Worm (Caenorhabditis elegans): ENCODE data around the gene F10D7.10.

F10D7.10 gene

DNA sequence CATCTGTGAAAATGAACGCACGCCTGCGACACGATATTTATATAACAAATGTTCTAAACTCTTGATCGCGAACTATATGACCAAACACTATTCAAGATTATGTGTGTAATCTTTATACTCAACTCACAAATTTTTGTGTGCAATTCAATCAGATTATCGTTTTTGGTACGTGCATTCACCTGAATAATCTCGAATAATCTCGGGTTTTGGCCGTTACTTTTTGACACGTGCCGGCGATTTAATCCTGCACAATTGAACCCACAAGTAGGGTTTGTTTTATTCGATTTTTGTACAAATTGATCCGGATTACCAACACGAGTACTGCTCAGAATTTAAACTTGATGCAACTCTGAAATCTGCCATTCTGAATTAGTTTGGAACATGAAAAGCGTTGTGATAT, 16.9 kb upstream of the F10D7.10 start, which contains the start of the genes vap-1 and F11C7.2:
TSS of gene vap-1 (minus strand) at position 101 of the 400 bp plus-strand sequence.
TSS of gene F11C7.2 (plus strand) at position 359 of the 400 bp plus-strand sequence.
- peak; percentile 24 for TF ChIP-seq snu-23 (GFP tag; optimal IDR thresholded peaks at IDR 0.05)
- TF ChIP-seq efl-1 (optimal IDR thresholded peaks at IDR 0.05) = no peak
- peak in 1 of 2 experiments; percentile 24 for TF ChIP-seq efl-1 (GFP tag; optimal IDR thresholded peaks at IDR 0.05 in 1 of 2)
- TF ChIP-seq zag-1 (tag; optimal IDR thresholded peaks at IDR 0.05) = no peak

DNA sequence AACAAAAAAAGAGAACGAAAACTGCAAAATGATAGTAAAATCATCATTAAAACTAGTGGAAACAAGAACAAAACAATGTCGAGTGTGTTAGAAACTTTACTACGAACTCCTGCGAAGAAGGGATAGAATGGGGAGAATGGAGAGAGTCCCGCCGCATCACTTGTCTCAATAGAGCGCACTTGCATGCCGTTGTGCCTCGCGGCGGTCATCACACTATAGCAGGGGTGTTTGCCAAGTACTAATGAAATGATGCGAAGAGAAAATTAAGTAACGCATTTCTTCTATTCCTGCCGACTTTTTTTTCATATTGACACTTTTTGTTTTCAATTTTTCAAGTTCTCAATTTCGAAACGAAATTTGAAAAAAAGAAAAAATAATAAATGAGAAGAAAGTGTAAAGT, 12.6 kb upstream of the F10D7.10 start:
- TF ChIP-seq sup-37 (GFP tag; optimal IDR thresholded peaks at IDR 0.05) (no peak), efl-3 (GFP tag; optimal IDR thresholded peaks at IDR 0.05) (no peak), nhr-20 (tag; optimal IDR thresholded peaks at IDR 0.05) (peak; percentile 87), pqm-1 (tag; optimal IDR thresholded peaks at IDR 0.05) (no peak), lsy-2 (tag; optimal IDR thresholded peaks at IDR 0.05) (peak; percentile 54 to 78), unc-98 (GFP tag; IDR thresholded peaks at IDR 0.05) (no peak), sox-4 (tag; optimal IDR thresholded peaks at IDR 0.05) (no peak), ceh-88 (GFP tag; IDR thresholded peaks at IDR 0.05) (no peak; the same call in 1 of the 2 replicates), pax-3 (tag; optimal IDR thresholded peaks at IDR 0.05) (no peak), C16A3.4 (tag; optimal IDR thresholded peaks at IDR 0.05) (peak; percentile 84), unc-30 (tag; optimal IDR thresholded peaks at IDR 0.05) (no peak), isw-1 (GFP tag; IDR thresholded peaks at IDR 0.05) (no peak), ceh-82 (tag; optimal IDR thresholded peaks at IDR 0.05) (peak; percentile 45 to 61 (median 53)), egl-27 (tag; optimal IDR thresholded peaks at IDR 0.05) (peak in 1 of 2 experiments; percentile 5), lir-3 (tag; optimal IDR thresholded peaks at IDR 0.05; ENCODE audit: poor library complexity) (peak; percentile 17), lin-39 (tag; optimal IDR thresholded peaks at IDR 0.05) (no peak), ztf-11 (tag; optimal IDR thresholded peaks at IDR 0.05) (no peak), aly-2 (tag; optimal IDR thresholded peaks at IDR 0.05) (no peak), nhr-19 (GFP tag; conservative IDR thresholded peaks at IDR 0.05) (peak; percentile 57), nhr-28 (tag; optimal IDR thresholded peaks at IDR 0.05) (no peak), sptf-1 (tag; optimal IDR thresholded peaks at IDR 0.05) (no peak), alr-1 (tag; optimal IDR thresholded peaks at IDR 0.05; ENCODE audit: borderline replicate concordance) (no peak), dsc-1 (tag; optimal IDR thresholded peaks at IDR 0.05) (peak; percentile 63), ces-1 (GFP tag; optimal IDR thresholded peaks at IDR 0.05) (no peak), lin-35 (GFP tag; optimal IDR thresholded peaks at IDR 0.05) (peak; percentile 58 to 77), lin-14 (GFP tag; optimal IDR thresholded peaks at IDR 0.05) (peak; percentile 95), C34B4.2 (tag; optimal IDR thresholded peaks at IDR 0.05) (no peak), hlh-4 (tag; optimal IDR thresholded peaks at IDR 0.05) (no peak), egl-13 (tag; optimal IDR thresholded peaks at IDR 0.05) (peak; percentile 17), fkh-8 (tag; optimal IDR thresholded peaks at IDR 0.05) (peak; percentile 8), nhr-76 (tag; optimal IDR thresholded peaks at IDR 0.05) (no peak), hpl-2 (GFP tag; optimal IDR thresholded peaks at IDR 0.05) (no peak), nhr-90 (tag; optimal IDR thresholded peaks at IDR 0.05; ENCODE audit: poor library complexity) (peak; percentile 66), mep-1 (tag; optimal IDR thresholded peaks at IDR 0.05) (peak; percentile 79), lin-15B (tag; optimal IDR thresholded peaks at IDR 0.05) (peak; percentile 54), tlp-1 (tag; optimal IDR thresholded peaks at IDR 0.05) (no peak), aha-1 (tag; optimal IDR thresholded peaks at IDR 0.05) (no peak), fkh-4 (tag; optimal IDR thresholded peaks at IDR 0.05; ENCODE audit: borderline replicate concordance) (no peak), unc-62 (GFP tag; optimal IDR thresholded peaks at IDR 0.05) (no peak), nhr-11 (tag; optimal IDR thresholded peaks at IDR 0.05) (no peak), fos-1 (tag; optimal IDR thresholded peaks at IDR 0.05) (peak; percentile 11), skn-1 (tag; optimal IDR thresholded peaks at IDR 0.05) (peak; percentile 70), vab-15 (tag; optimal IDR thresholded peaks at IDR 0.05) (no peak), nhr-12 (tag; optimal IDR thresholded peaks at IDR 0.05) (no peak), unc-130 (tag; optimal IDR thresholded peaks at IDR 0.05) (peak; percentile 92), elt-3 (tag; optimal IDR thresholded peaks at IDR 0.05) (peak in 3 of 6 experiments; percentile 19 to 38 (median 25)), xbp-1 (tag; optimal IDR thresholded peaks at IDR 0.05) (peak; percentile 70), lin-13 (GFP tag; optimal IDR thresholded peaks at IDR 0.05) (peak; percentile 37)

All from whole organism, L1 larva.